Worm (Caenorhabditis elegans) whole organism, midembryonic: ENCODE results near the gene mam-5.

Source experiments
- T22C8.4 ChIP-seq: fragments of 200-800 bp; sonication (Bioruptor generic); IDR thresholded peaks from 2 replicates; pipeline ENCODE4 v1.3.6; 2022; ENCODE audit warnings: missing genetic modification characterization, missing compliant biosample characterization
- cog-1 ChIP-seq: sonication (generic microtip); optimal IDR thresholded peaks from 2 replicates; lab custom pipeline; 2016; ENCODE audit warnings: missing genetic modification characterization, missing compliant biosample characterization
- flt-1 ChIP-seq: fragments of 200-800 bp; sonication (Bioruptor generic); IDR thresholded peaks from 2 replicates; pipeline ENCODE4 v1.3.6; 2022; ENCODE audit warnings: missing genetic modification characterization, missing compliant biosample characterization
- klf-2 ChIP-seq: fragments of 200-800 bp; sonication (Bioruptor generic); conservative IDR thresholded peaks from 2 replicates; pipeline ENCODE4 v1.3.6; 2022; ENCODE audit warnings: missing genetic modification reagents, missing genetic modification characterization, missing compliant biosample characterization
- med-1 ChIP-seq: sonication (generic microtip); optimal IDR thresholded peaks from 2 replicates; lab custom pipeline; 2017; ENCODE audit warnings: missing genetic modification characterization, mild to moderate bottlenecking, missing compliant biosample characterization, antibody characterized with exemption, missing genetic modification reagents; ENCODE audit not compliant: insufficient read depth
- ref-1 ChIP-seq: fragments of 200-800 bp; sonication (Bioruptor generic); conservative IDR thresholded peaks from 2 replicates; pipeline ENCODE4 v1.3.6; 2022; ENCODE audit warnings: missing genetic modification reagents, missing genetic modification characterization, missing compliant biosample characterization
- ztf-23 ChIP-seq: fragments of 200-800 bp; sonication (Bioruptor generic); IDR thresholded peaks from 2 replicates; pipeline ENCODE4 v1.3.6; 2022; ENCODE audit warnings: missing genetic modification reagents, missing genetic modification characterization, missing compliant biosample characterization

- TF ChIP-seq flt-1 (GFP tag; lab: Robert Waterston, UW) = no peak
- no peak for TF ChIP-seq T22C8.4
- TF ChIP-seq ztf-23 (GFP tag; lab: Robert Waterston, UW) = no peak
- TF ChIP-seq med-1 (GFP tag; lab: Kevin White, UChicago) = no peak
- TF ChIP-seq cog-1 = no peak
- TF ChIP-seq ref-1 (GFP tag; lab: Robert Waterston, UW) = no peak
- no peak for TF ChIP-seq klf-2 (GFP tag; lab: Robert Waterston, UW)
Observed at ce11 chrV:9916665-9917064, 35.8 kb upstream of the mam-5 start, which contains the start of gene C50H2.4.
